Worm (Caenorhabditis elegans) whole organism, L4 larva: ENCODE measurements around the gene T07F12.2.
A peak's percentile ranks its signal among the peaks of the same experiment; 100 is the strongest.

Source experiments
- ctbp-1 ChIP-seq: fragments of 200-800 bp; sonication (Bioruptor generic); IDR thresholded peaks from 2 replicates; pipeline ENCODE4 v1.3.6; 2022; ENCODE audit warnings: missing genetic modification reagents, missing genetic modification characterization, missing compliant biosample characterization
- fkh-10 ChIP-seq: fragments of 150-350 bp; optimal IDR thresholded peaks from 2 replicates; lab custom pipeline; 2014; ENCODE audit warnings: missing biosample characterization, missing genetic modification reagents, missing genetic modification characterization
- hif-1 ChIP-seq, 2 experiments: sonication (generic microtip); optimal IDR thresholded peaks; 2 replicates each; lab custom pipeline; 2016 to 2017; ENCODE audit warnings: missing compliant biosample characterization in 2 of 2, missing genetic modification characterization in 2 of 2, missing genetic modification reagents in 2 of 2, missing genotype in 2 of 2, mild to moderate bottlenecking in 1 of 2
- hlh-11 ChIP-seq: fragments of 200-800 bp; sonication (Bioruptor generic); optimal IDR thresholded peaks from 2 replicates; lab custom pipeline; 2018; ENCODE audit warnings: mild to moderate bottlenecking, missing genetic modification characterization, missing compliant biosample characterization
- hmg-1.1 ChIP-seq: fragments of 200-800 bp; sonication (Bioruptor generic); IDR thresholded peaks from 2 replicates; pipeline ENCODE4 v1.3.6; 2022; ENCODE audit warnings: missing genetic modification reagents, missing genetic modification characterization, missing compliant biosample characterization
- lin-1 ChIP-seq: fragments of 200-800 bp; sonication (Bioruptor generic); IDR thresholded peaks from 2 replicates; pipeline ENCODE4 v1.3.6; 2022; ENCODE audit warnings: missing genetic modification reagents, missing genetic modification characterization, missing compliant biosample characterization
- mep-1 ChIP-seq: fragments of 150-350 bp; sonication (generic microtip); optimal IDR thresholded peaks from 3 replicates; lab custom pipeline; 2014; ENCODE audit warnings: missing biosample characterization, missing genetic modification characterization
- nhr-42 ChIP-seq: fragments of 200-800 bp; sonication (Bioruptor generic); IDR thresholded peaks from 2 replicates; pipeline ENCODE4 v1.3.6; 2022; ENCODE audit warnings: missing genetic modification characterization, missing compliant biosample characterization
- spr-3 ChIP-seq: fragments of 200-800 bp; sonication (Bioruptor generic); optimal IDR thresholded peaks from 2 replicates; lab custom pipeline; 2018; ENCODE audit warnings: mild to moderate bottlenecking, missing genetic modification characterization, missing compliant biosample characterization
- tra-1 ChIP-seq: fragments of 200-800 bp; sonication (Bioruptor generic); IDR thresholded peaks from 2 replicates; pipeline ENCODE4 v1.3.6; 2022; ENCODE audit warnings: missing genetic modification reagents, missing genetic modification characterization, missing compliant biosample characterization

T07F12.2 gene

DNA sequence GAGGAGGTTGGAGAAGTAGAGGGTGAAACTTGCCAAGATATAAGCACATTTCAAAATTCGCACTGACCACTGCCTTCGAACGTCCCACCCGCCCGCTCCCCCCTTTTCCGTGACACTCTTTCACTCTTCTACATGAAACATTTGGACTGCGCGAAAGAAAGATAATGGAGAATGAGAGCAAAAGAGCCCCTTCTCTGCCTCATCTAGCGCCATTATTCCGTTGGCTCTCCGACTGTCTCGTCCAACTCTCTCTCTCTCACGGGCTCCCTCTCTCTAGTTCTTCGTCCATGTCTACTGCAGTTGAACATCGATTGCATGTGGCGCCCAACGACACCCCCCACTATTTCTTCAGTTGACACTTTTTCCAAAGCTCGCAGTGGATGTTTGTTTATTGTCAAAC is 42.9 kb downstream of the T07F12.2 start:
- TF ChIP-seq mep-1 (tag; lab: Kevin White, UChicago): peak; percentile 8
- 0 out of 2 replicates have a peak, but pooled peaks have one; percentile 46 for TF ChIP-seq ctbp-1 (GFP tag; lab: Robert Waterston, UW)
- no peak for TF ChIP-seq spr-3 (GFP tag; lab: Kevin White, UChicago)
- no peak for TF ChIP-seq hif-1 (tag; optimal IDR thresholded peaks at IDR 0.05; lab: Kevin White, UChicago)
- TF ChIP-seq hmg-1.1 (GFP tag; lab: Robert Waterston, UW): 0 out of 2 replicates have a peak, but pooled peaks have one; percentile 44
- TF ChIP-seq nhr-42 (GFP tag; lab: Robert Waterston, UW): no peak
- no peak for TF ChIP-seq tra-1 (GFP tag; lab: Robert Waterston, UW)
- no peak for TF ChIP-seq hlh-11 (tag; lab: Kevin White, UChicago)

ce11 chrX:4938990-4939389 is 48.9 kb downstream of the T07F12.2 start:
- TF ChIP-seq fkh-10 (GFP tag; lab: Kevin White, UChicago) (peak; percentile 34), lin-1 (GFP tag; lab: Robert Waterston, UW) (no peak)
- TF ChIP-seq, all 104 proteins: peak for 1
